Worm (Caenorhabditis elegans) whole organism, L4/young adult: ENCODE data around the gene T23C6.4.

ENCODE experiments used
- dao-5 ChIP-seq: sonication (generic microtip); optimal IDR thresholded peaks from 2 replicates; lab custom pipeline; 2016; ENCODE audit warnings: missing genotype, missing genetic modification characterization, moderate library complexity, missing compliant biosample characterization
- him-1 ChIP-seq: sonication (generic microtip); optimal IDR thresholded peaks from 2 replicates; lab custom pipeline; 2016; ENCODE audit warnings: missing genotype, missing genetic modification reagents, missing genetic modification characterization, missing compliant biosample characterization

DNA sequence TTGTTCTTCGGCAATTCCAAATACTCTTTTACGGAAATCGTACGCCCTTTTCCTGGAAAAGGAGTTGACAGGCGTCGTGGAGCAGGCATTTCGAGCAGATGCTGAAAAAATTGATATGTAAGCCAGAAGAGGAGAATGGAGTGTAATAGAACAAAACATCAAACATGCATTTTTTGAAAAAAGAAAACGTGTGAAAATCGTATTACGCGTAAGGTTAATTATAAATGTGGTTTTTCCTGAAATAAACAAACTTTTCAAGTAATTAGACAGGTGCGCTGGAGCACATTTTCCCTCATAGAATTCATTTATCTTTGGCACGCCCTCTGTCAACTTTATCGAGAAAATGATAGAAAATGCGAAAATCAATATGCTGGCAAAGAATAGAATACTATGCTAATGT is 34.6 kb downstream of the T23C6.4 start, which contains the start of gene lido-6:
- TF ChIP-seq dao-5 (tag; lab: Kevin White, UChicago) (no peak), him-1 (tag; lab: Kevin White, UChicago) (no peak)
